Fruit fly (Drosophila melanogaster): ENCODE data around the gene TTLL5.

DNA sequence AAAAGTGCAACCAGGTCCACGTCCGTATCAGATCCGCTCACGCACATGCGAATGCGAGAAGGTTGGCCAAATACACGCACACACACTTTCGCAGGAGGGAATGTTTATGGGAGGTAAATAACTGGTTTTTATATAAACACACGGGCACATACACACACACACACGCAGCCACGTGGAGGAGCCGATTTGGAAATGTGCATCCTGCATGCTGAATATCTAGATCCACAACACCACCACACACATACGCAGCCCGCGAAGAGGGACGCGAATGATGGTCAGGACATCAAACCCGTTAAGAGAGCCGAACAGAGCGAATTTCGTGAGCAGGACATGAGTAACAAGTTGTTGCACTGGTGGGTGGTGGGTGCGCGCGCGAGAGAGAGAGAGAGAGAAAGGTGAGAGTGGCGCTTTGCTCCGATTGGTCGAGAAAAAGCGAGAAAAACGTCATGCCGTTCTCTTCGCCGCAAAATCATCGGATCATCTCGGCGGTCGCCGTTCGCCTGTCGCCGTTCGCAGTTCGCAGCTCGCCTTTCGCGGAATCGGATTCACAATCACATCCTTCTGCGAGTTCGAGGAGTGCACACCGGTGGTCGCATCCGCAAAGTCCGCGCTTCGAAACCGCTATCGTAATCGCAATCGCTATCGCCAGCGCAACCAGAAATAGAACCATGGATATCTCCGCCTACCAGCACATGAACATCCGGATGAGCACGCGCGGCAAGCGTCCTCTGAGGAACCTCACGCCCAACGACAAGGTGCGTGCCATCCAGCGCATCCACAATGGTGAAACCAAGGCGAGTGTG lies 15.0 kb upstream of the TTLL5 start, which contains the start of gene danr:
- TF ChIP-seq CG11617 (GFP tag; optimal IDR thresholded peaks at IDR 0.05) = no peak
- no peak for TF ChIP-seq CG7045 (GFP tag; optimal IDR thresholded peaks at IDR 0.05)
- TF ChIP-seq CG12768 (GFP tag; optimal IDR thresholded peaks at IDR 0.05) = no peak
- no peak for TF ChIP-seq CG5204 (GFP tag; optimal IDR thresholded peaks at IDR 0.05)
- no peak for TF ChIP-seq Hr96 (GFP tag; optimal IDR thresholded peaks at IDR 0.05)
- TF ChIP-seq tj (GFP tag; optimal IDR thresholded peaks at IDR 0.05) = no peak
- TF ChIP-seq CG1620 (GFP tag; optimal IDR thresholded peaks at IDR 0.05) = no peak
- TF ChIP-seq pad (GFP tag; optimal IDR thresholded peaks at IDR 0.05) = no peak
- no peak for TF ChIP-seq toe (GFP tag; optimal IDR thresholded peaks at IDR 0.05)
- no peak for TF ChIP-seq bab1 (GFP tag; optimal IDR thresholded peaks at IDR 0.05)
- TF ChIP-seq kay (GFP tag; ENCODE audit: borderline replicate concordance) = no peak
- peak; percentile 28 for TF ChIP-seq Mnt (GFP tag; optimal IDR thresholded peaks at IDR 0.05)
